Fruit fly (Drosophila melanogaster): ENCODE results near the gene CG32809.

CG32809 gene

DNA sequence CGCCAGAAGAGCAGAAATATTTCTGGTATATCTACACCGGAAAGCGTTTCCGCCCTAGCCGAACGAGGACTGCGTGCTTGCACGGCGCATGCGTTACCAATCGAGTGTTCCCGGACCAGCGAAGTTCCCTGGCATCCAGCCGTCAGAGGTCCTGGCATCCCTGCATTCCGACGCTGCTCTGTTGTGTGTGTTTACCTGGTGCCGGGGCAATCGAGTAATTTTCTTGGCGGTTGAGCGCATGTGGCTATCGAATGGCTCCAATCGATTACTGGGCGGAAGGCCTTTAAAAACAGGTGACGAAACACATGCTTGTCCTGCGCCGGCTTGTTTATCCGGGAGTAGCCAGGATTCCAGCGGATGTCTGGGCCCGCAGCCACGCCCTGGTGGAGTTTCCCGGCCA lies at the start of gene CG32809:
TSS of gene CG32809 (minus strand) at position 216 of the 400 bp plus-strand sequence.
- TF ChIP-seq kay (GFP tag; ENCODE audit: borderline replicate concordance) (no peak), pad (GFP tag; optimal IDR thresholded peaks at IDR 0.05) (no peak), Mnt (GFP tag; optimal IDR thresholded peaks at IDR 0.05) (peak; percentile 33), toe (GFP tag; optimal IDR thresholded peaks at IDR 0.05) (no peak), cnc (optimal IDR thresholded peaks at IDR 0.05) (no peak)

DNA sequence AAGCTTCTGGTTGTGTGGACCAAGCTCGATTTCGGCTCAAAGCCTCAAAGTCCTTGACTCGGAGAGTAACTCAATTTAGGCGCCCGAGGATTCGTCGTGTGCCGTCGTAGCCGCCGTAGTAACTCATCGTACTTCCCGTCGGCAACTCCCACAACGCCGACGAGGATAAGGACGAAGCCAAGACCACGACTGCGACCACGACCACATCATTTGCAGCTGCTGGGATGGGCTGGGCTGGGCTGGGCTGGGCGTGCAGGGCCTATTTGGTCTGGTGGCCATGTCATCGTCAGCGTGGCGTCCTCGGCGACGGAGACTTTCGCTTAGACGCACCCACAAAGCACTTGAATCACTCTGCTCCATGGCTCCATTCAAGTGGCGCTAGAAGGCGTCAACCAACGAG lies 42.5 kb upstream of the CG32809 start:
- TF ChIP-seq cic (GFP tag; optimal IDR thresholded peaks at IDR 0.05) (no peak), Clk (GFP tag; optimal IDR thresholded peaks at IDR 0.05) (no peak), ovo (GFP tag; optimal IDR thresholded peaks at IDR 0.05) (no peak), CG14711 (tag; optimal IDR thresholded peaks at IDR 0.05) (no peak), bab1 (GFP tag; optimal IDR thresholded peaks at IDR 0.05) (no peak), CG11617 (GFP tag; optimal IDR thresholded peaks at IDR 0.05) (no peak), CG12768 (GFP tag; optimal IDR thresholded peaks at IDR 0.05) (no peak), toe (GFP tag; optimal IDR thresholded peaks at IDR 0.05) (no peak), Hr96 (GFP tag; optimal IDR thresholded peaks at IDR 0.05) (no peak), CG7045 (GFP tag; optimal IDR thresholded peaks at IDR 0.05) (no peak), Mnt (GFP tag; optimal IDR thresholded peaks at IDR 0.05) (no peak), cnc (optimal IDR thresholded peaks at IDR 0.05) (no peak), CG1620 (GFP tag; optimal IDR thresholded peaks at IDR 0.05) (no peak), CG5204 (GFP tag; optimal IDR thresholded peaks at IDR 0.05) (no peak), pad (GFP tag; optimal IDR thresholded peaks at IDR 0.05) (no peak)

DNA sequence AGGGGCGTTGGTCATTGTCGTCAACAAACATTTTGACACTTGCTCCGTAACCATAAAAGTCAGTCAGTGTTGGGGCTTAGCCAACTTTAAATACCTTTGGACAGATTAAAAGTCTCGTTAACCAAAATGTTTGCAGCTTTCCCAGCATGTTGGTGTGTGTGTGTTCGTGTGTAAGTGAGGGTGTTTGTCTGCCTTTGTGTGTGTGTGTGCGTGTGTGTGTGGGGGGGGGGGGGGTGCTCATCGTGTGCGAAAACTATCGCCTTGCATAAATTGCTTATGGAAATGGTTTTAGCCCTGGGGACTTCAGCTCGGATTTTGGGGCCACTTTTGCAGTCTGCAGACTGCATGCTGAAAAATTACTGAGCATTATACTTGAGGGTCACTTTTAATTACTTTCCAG lies 22.3 kb upstream of the CG32809 start:
- no peak for TF ChIP-seq cic (GFP tag; optimal IDR thresholded peaks at IDR 0.05)
- TF ChIP-seq bab1 (GFP tag; optimal IDR thresholded peaks at IDR 0.05): no peak
- TF ChIP-seq CG14711 (tag; optimal IDR thresholded peaks at IDR 0.05): no peak
- no peak for TF ChIP-seq tj (GFP tag; optimal IDR thresholded peaks at IDR 0.05)
- TF ChIP-seq Crg-1 (GFP tag; optimal IDR thresholded peaks at IDR 0.05): no peak
- no peak for TF ChIP-seq CG11617 (GFP tag; optimal IDR thresholded peaks at IDR 0.05)
- no peak for TF ChIP-seq CG5204 (GFP tag; optimal IDR thresholded peaks at IDR 0.05)
- no peak for TF ChIP-seq CG7045 (GFP tag; optimal IDR thresholded peaks at IDR 0.05)
- no peak for TF ChIP-seq CG12768 (GFP tag; optimal IDR thresholded peaks at IDR 0.05)
- TF ChIP-seq CG33017 (tag; optimal IDR thresholded peaks at IDR 0.05): no peak

DNA sequence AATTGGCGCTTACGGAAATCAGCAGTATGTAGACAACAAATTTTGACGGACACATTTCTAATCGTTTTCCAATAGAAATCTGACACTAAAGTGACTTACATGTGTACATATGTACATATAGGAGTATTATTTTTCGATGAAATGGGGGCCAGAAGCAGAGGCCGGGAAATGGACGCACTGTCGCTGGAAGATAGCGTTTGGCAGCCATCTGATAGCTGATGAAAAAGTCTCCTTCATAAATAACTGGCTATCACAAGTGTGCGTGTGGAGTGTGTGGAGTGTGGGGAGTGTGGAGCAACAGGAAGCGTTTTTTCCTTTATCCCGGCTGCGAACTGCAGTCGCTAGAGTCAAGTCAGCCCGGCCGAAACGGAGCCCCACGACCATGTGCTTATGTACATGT lies 17.5 kb upstream of the CG32809 start, which contains the start of gene CG3795:
TSS of gene CG3795 (minus strand) at position 101 of the 400 bp plus-strand sequence.
- TF ChIP-seq cic (GFP tag; optimal IDR thresholded peaks at IDR 0.05) (no peak), tj (GFP tag; optimal IDR thresholded peaks at IDR 0.05) (no peak), Crg-1 (GFP tag; optimal IDR thresholded peaks at IDR 0.05) (no peak), Hr96 (GFP tag; optimal IDR thresholded peaks at IDR 0.05) (no peak), kay (GFP tag; ENCODE audit: borderline replicate concordance) (no peak), CG5204 (GFP tag; optimal IDR thresholded peaks at IDR 0.05) (no peak), Clk (GFP tag; optimal IDR thresholded peaks at IDR 0.05) (no peak), CG33017 (tag; optimal IDR thresholded peaks at IDR 0.05) (no peak), CG7045 (GFP tag; optimal IDR thresholded peaks at IDR 0.05) (no peak), ovo (GFP tag; optimal IDR thresholded peaks at IDR 0.05) (no peak), bab1 (GFP tag; optimal IDR thresholded peaks at IDR 0.05) (no peak), cnc (optimal IDR thresholded peaks at IDR 0.05) (no peak), CG11617 (GFP tag; optimal IDR thresholded peaks at IDR 0.05) (no peak)

DNA sequence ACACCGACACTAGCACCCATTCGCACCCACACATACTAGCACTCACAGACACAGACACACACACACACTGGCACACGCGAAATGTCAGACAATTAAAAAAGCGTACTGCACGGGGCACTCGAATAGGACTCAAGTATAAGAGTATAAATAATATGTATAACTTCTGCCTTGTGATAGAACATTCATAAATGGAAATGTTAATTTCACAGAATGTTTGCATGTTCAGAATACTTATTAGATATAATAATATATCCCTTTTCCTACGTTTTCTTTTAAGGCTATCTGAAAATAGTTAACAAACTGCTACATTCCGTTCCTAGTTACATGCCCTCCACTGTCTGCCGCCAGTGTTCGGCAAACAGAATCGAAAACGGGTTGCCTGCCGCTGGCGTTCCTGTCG lies 13.4 kb upstream of the CG32809 start:
- no peak for TF ChIP-seq CG12768 (GFP tag; optimal IDR thresholded peaks at IDR 0.05)
- TF ChIP-seq CG14711 (tag; optimal IDR thresholded peaks at IDR 0.05): no peak
- TF ChIP-seq CG33017 (tag; optimal IDR thresholded peaks at IDR 0.05): no peak
- no peak for TF ChIP-seq cnc (optimal IDR thresholded peaks at IDR 0.05)
- no peak for TF ChIP-seq toe (GFP tag; optimal IDR thresholded peaks at IDR 0.05)
- TF ChIP-seq CG7101 (tag; optimal IDR thresholded peaks at IDR 0.05): no peak
- TF ChIP-seq Mnt (GFP tag; optimal IDR thresholded peaks at IDR 0.05): no peak
- no peak for TF ChIP-seq Hr96 (GFP tag; optimal IDR thresholded peaks at IDR 0.05)
- TF ChIP-seq ovo (GFP tag; optimal IDR thresholded peaks at IDR 0.05): no peak
- TF ChIP-seq Clk (GFP tag; optimal IDR thresholded peaks at IDR 0.05): no peak
- TF ChIP-seq Crg-1 (GFP tag; optimal IDR thresholded peaks at IDR 0.05): no peak
- no peak for TF ChIP-seq pad (GFP tag; optimal IDR thresholded peaks at IDR 0.05)
- no peak for TF ChIP-seq CG7045 (GFP tag; optimal IDR thresholded peaks at IDR 0.05)
- TF ChIP-seq tj (GFP tag; optimal IDR thresholded peaks at IDR 0.05): no peak
- no peak for TF ChIP-seq CG1620 (GFP tag; optimal IDR thresholded peaks at IDR 0.05)
- TF ChIP-seq kay (GFP tag; ENCODE audit: borderline replicate concordance): no peak
- no peak for TF ChIP-seq cic (GFP tag; optimal IDR thresholded peaks at IDR 0.05)
- TF ChIP-seq CG5204 (GFP tag; optimal IDR thresholded peaks at IDR 0.05): no peak
- no peak for TF ChIP-seq bab1 (GFP tag; optimal IDR thresholded peaks at IDR 0.05)

DNA sequence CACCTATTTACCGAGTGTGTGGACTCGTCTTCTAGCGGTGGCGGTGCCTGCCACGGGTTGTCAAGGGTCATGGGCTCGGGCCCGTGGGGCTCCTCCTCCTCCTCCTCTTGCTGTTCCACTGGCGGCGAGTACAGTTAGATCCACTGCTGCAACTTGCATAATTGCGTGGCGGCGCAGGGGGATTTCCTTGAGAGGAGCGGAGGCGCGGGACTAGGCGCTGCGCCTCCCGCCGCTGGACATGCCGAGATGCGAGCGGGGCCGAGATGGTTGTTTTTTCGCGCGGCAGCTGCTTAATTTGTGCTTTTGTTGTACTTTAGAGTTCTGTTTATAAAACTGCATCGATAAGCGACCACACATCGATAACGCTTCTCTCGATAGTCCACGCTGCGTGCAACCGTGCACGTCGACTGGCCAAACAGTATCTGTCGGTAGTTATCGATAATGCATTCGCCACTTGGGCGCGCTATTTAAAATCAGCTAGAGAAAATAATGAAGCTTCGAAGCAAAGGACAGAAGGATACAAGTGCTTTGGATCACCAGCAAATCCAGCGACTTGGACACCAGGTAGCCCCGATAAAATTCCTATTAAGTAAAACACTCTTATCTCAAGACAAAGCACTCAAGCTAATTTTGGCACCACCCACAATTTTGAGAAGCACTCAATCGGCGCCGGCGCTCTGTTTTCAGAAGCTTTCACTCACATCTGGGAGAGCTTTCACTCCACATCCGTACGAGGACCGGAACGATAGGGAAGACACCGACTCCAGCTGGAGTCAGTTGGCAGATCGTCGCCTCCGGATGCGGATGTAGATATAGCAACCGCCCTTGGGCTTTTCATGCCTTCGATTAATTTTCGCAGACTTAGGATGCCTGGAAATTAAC lies 3.2 kb upstream of the CG32809 start, which contains the start of gene a6:
TSS of gene a6 (minus strand) at position 361 of the 882 bp plus-strand sequence.
- TF ChIP-seq kay (GFP tag; ENCODE audit: borderline replicate concordance) (no peak), cnc (optimal IDR thresholded peaks at IDR 0.05) (no peak), CG7045 (GFP tag; optimal IDR thresholded peaks at IDR 0.05) (no peak), toe (GFP tag; optimal IDR thresholded peaks at IDR 0.05) (no peak), bab1 (GFP tag; optimal IDR thresholded peaks at IDR 0.05) (peak; percentile 63), CG5204 (GFP tag; optimal IDR thresholded peaks at IDR 0.05) (no peak), Mnt (GFP tag; optimal IDR thresholded peaks at IDR 0.05) (no peak)
